Worm (Caenorhabditis elegans): ENCODE measurements around the gene mrpl-41.

DNA sequence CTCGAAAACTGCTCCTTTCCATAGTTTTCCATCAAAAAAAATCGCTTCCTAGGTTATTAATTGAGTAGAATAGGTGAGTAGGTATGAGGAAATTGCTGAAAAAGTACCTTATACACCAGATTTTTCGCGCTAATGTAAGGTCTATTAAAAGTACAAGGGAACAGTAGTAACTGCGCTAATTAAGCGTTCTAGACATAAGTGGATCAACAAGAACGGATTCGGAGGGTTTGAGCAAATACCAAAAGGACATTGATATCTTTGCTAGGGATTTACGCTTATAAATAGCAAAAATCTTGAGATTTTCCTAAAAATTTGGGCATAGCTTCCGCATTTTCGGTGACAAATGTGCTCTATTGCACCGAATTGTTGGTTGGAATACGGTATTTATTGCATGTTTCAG is 14.9 kb upstream of the mrpl-41 start, which contains the start of gene B0432.7:
- TF ChIP-seq ama-1 (optimal IDR thresholded peaks at IDR 0.05) (no peak), ztf-4 (tag; optimal IDR thresholded peaks at IDR 0.05) (no peak), mdl-1 (tag; optimal IDR thresholded peaks at IDR 0.05) (no peak), unc-62 (GFP tag; optimal IDR thresholded peaks at IDR 0.05) (no peak), nhr-12 (tag; optimal IDR thresholded peaks at IDR 0.05) (no peak), elt-3 (tag; optimal IDR thresholded peaks at IDR 0.05) (no peak), Y116A8C.19 (tag; optimal IDR thresholded peaks at IDR 0.05; ENCODE audit: borderline replicate concordance) (no peak), ces-1 (GFP tag; optimal IDR thresholded peaks at IDR 0.05) (no peak), lin-15B (tag; optimal IDR thresholded peaks at IDR 0.05) (no peak), egl-27 (tag; optimal IDR thresholded peaks at IDR 0.05) (no peak), sptf-1 (tag; optimal IDR thresholded peaks at IDR 0.05) (no peak), tbx-2 (tag; optimal IDR thresholded peaks at IDR 0.05) (no peak)
